Worm (Caenorhabditis elegans) whole organism, L1 larva: Measurements from ENCODE around the gene cgt-3.

Source experiments
- aly-2 ChIP-seq: fragments of 150-350 bp; optimal IDR thresholded peaks from 2 replicates; lab custom pipeline; 2014; ENCODE audit warnings: missing biosample characterization, missing genetic modification characterization
- hlh-17 ChIP-seq: fragments of 200-800 bp; sonication (Bioruptor generic); optimal IDR thresholded peaks from 2 replicates; lab custom pipeline; 2018; ENCODE audit warnings: missing genetic modification characterization, mild to moderate bottlenecking, missing compliant biosample characterization, moderate library complexity, borderline replicate concordance
- nhr-28 ChIP-seq: fragments of 150-350 bp; optimal IDR thresholded peaks from 2 replicates; lab custom pipeline; 2014; ENCODE audit warnings: missing biosample characterization, missing genetic modification characterization
- xbp-1 ChIP-seq: sonication (generic microtip); optimal IDR thresholded peaks from 2 replicates; lab custom pipeline; 2016; ENCODE audit warnings: missing genetic modification characterization, missing compliant biosample characterization

ce11 chrII:5964962-5965361 lies 53.8 kb downstream of the cgt-3 start:
- no peak for TF ChIP-seq nhr-28 (tag; lab: Kevin White, UChicago)
- no peak for TF ChIP-seq xbp-1 (tag; lab: Kevin White, UChicago)
- no peak for TF ChIP-seq aly-2 (tag; lab: Kevin White, UChicago)
- no peak for TF ChIP-seq hlh-17
